Worm (Caenorhabditis elegans) whole organism, late embryonic: ENCODE measurements around the gene dao-6.

ENCODE experiments used
- ama-1 ChIP-seq: fragments of 150-350 bp; optimal IDR thresholded peaks from 2 replicates; lab custom pipeline; 2014
- ceh-14 ChIP-seq: sonication (generic microtip); optimal IDR thresholded peaks from 2 replicates; lab custom pipeline; 2016; ENCODE audit warnings: missing genotype, missing genetic modification characterization, missing compliant biosample characterization
- ceh-2 ChIP-seq: sonication (generic microtip); optimal IDR thresholded peaks from 2 replicates; lab custom pipeline; 2016; ENCODE audit warnings: missing genotype, missing genetic modification characterization, missing compliant biosample characterization
- ceh-30 ChIP-seq: fragments of 150-350 bp; optimal IDR thresholded peaks from 2 replicates; lab custom pipeline; 2014; ENCODE audit warnings: missing biosample characterization, missing genetic modification characterization
- che-1 ChIP-seq: sonication (generic microtip); optimal IDR thresholded peaks from 2 replicates; lab custom pipeline; 2016; ENCODE audit warnings: mild to moderate bottlenecking, missing genetic modification characterization, missing compliant biosample characterization
- elt-4 ChIP-seq: sonication (generic microtip); optimal IDR thresholded peaks from 2 replicates; lab custom pipeline; 2016; ENCODE audit warnings: missing genetic modification characterization, missing compliant biosample characterization
- fkh-10 ChIP-seq: fragments of 150-350 bp; optimal IDR thresholded peaks from 2 replicates; lab custom pipeline; 2014; ENCODE audit warnings: missing biosample characterization, missing genetic modification reagents, missing genetic modification characterization
- nfya-1 ChIP-seq: sonication (generic microtip); optimal IDR thresholded peaks from 2 replicates; lab custom pipeline; 2017; ENCODE audit warnings: missing genetic modification characterization, mild to moderate bottlenecking, missing compliant biosample characterization, antibody characterized with exemption, moderate library complexity
- pag-3 ChIP-seq: sonication (generic microtip); optimal IDR thresholded peaks from 2 replicates; lab custom pipeline; 2016; ENCODE audit warnings: missing compliant biosample characterization, missing genetic modification characterization, borderline replicate concordance
- pros-1 ChIP-seq: fragments of 150-350 bp; optimal IDR thresholded peaks from 2 replicates; lab custom pipeline; 2014; ENCODE audit warnings: missing biosample characterization, missing genetic modification reagents, missing genetic modification characterization
- unc-3 ChIP-seq, 2 experiments: fragments of 200-800 bp in 1 of 2; sonication (Bioruptor generic) in 1 of 2; sonication (generic microtip) in 1 of 2; conservative IDR thresholded peaks in 1 of 2; optimal IDR thresholded peaks in 1 of 2; 2 replicates each; pipeline versions ENCODE4 v1.3.6 to Lab custom; 2016 to 2022; ENCODE audit warnings: missing compliant biosample characterization in 2 of 2, missing genetic modification characterization in 2 of 2, missing genetic modification reagents in 1 of 2
- unc-55 ChIP-seq: sonication (generic microtip); optimal IDR thresholded peaks from 2 replicates; lab custom pipeline; 2017; ENCODE audit warnings: missing biosample characterization, missing genetic modification reagents, missing genetic modification characterization
- ztf-16 ChIP-seq: sonication (generic microtip); optimal IDR thresholded peaks from 2 replicates; lab custom pipeline; 2017; ENCODE audit warnings: missing genetic modification characterization, missing compliant biosample characterization

DNA sequence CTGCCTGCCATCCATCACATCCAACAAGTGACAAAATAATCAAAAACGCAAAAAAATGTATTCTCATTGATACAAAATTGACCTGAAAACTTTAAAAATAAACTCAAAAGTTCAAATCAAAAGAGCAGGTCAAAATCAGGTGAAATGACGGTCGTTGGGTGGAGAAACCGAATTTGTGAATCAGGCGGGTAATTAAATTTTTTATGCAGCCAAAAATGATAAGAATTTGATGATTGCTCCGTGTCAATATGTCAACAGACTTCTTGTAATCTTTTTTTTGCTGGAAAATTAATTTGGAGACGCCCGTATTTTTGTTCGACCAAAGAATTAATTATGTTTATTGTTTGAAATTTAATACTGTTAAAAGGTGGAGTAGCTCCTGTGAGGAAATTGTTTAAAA is 22.1 kb downstream of the dao-6 start, which contains the start of gene ncx-6:
- TF ChIP-seq elt-4 (tag; lab: Kevin White, UChicago) (no peak), ztf-16 (no peak), unc-55 (GFP tag; lab: Kevin White, UChicago) (no peak), nfya-1 (tag; lab: Kevin White, UChicago) (no peak), che-1 (no peak), pag-3 (tag; lab: Kevin White, UChicago) (no peak), unc-3 (GFP tag; conservative IDR thresholded peaks at IDR 0.05; lab: Robert Waterston, UW) (no peak), unc-3 (tag; optimal IDR thresholded peaks at IDR 0.05; lab: Kevin White, UChicago) (no peak), ceh-30 (tag; lab: Kevin White, UChicago) (no peak), ama-1 (no peak), pros-1 (tag; lab: Kevin White, UChicago) (no peak), ceh-2 (tag; lab: Kevin White, UChicago) (no peak), ceh-14 (tag; lab: Kevin White, UChicago) (no peak), fkh-10 (no peak)
